Worm (Caenorhabditis elegans): ENCODE results near the gene athp-3.

The athp-3 gene

ce11 chrIV:17087384-17088099 lies 39.4 kb upstream of the athp-3 start, which contains the start of the genes snx-13 and snr-1 (continued):
- TF ChIP-seq F57A8.1 (GFP tag; optimal IDR thresholded peaks at IDR 0.05), result no peak
- TF ChIP-seq madf-10 (tag; optimal IDR thresholded peaks at IDR 0.05), result peak; percentile 76
- peak; percentile 16 for TF ChIP-seq efl-1 (GFP tag; optimal IDR thresholded peaks at IDR 0.05)
- 0 out of 2 replicates have a peak, but pooled peaks have one; percentile 69 for TF ChIP-seq let-526 (GFP tag; IDR thresholded peaks at IDR 0.05)
- TF ChIP-seq F52B5.7 (tag; optimal IDR thresholded peaks at IDR 0.05), result no peak
- no peak for TF ChIP-seq nfya-2 (GFP tag; IDR thresholded peaks at IDR 0.05)
- no peak for TF ChIP-seq cebp-2 (GFP tag; IDR thresholded peaks at IDR 0.05)
- TF ChIP-seq hmg-20 (GFP tag; IDR thresholded peaks at IDR 0.05), result no peak
- TF ChIP-seq nfyb-1 (GFP tag; IDR thresholded peaks at IDR 0.05), result peak; percentile 57; the same call in 1 of the 2 replicates
- peak; percentile 82 for TF ChIP-seq athp-1 (tag; optimal IDR thresholded peaks at IDR 0.05)
- 0 out of 2 replicates have a peak, but pooled peaks have one; percentile 18 for TF ChIP-seq F33H1.4 (GFP tag; IDR thresholded peaks at IDR 0.05)
- peak; percentile 57 for TF ChIP-seq snpc-3.4 (tag; optimal IDR thresholded peaks at IDR 0.05)
- TF ChIP-seq pbrm-1 (GFP tag; IDR thresholded peaks at IDR 0.05), result peak; percentile 78
- no peak for TF ChIP-seq Y53G8AR.9 (GFP tag; conservative IDR thresholded peaks at IDR 0.05)
- TF ChIP-seq nhr-179 (tag; optimal IDR thresholded peaks at IDR 0.05), result no peak
- TF ChIP-seq ceh-58 (GFP tag; IDR thresholded peaks at IDR 0.05), result no peak
- no peak for TF ChIP-seq ama-1 (optimal IDR thresholded peaks at IDR 0.05)
- TF ChIP-seq ama-1 (GFP tag; optimal IDR thresholded peaks at IDR 0.05), result no peak
- peak; percentile 91 for TF ChIP-seq dox-1 (GFP tag; IDR thresholded peaks at IDR 0.05)
- TF ChIP-seq ztf-6 (GFP tag; IDR thresholded peaks at IDR 0.05), result peak; percentile 57; the same call in 1 of the 2 replicates
- TF ChIP-seq nhr-90 (tag; optimal IDR thresholded peaks at IDR 0.05), result no peak
- no peak for TF ChIP-seq dpff-1 (tag; optimal IDR thresholded peaks at IDR 0.05)
- peak; percentile 77 for TF ChIP-seq bed-2 (GFP tag; IDR thresholded peaks at IDR 0.05)
- TF ChIP-seq mel-28 (tag; optimal IDR thresholded peaks at IDR 0.05; ENCODE audit: borderline replicate concordance), result no peak
- no peak for TF ChIP-seq tbx-9 (tag; optimal IDR thresholded peaks at IDR 0.05; ENCODE audit: borderline replicate concordance)
- no peak for TF ChIP-seq repo-1 (tag; optimal IDR thresholded peaks at IDR 0.05)
- no peak for TF ChIP-seq hlh-26 (GFP tag; conservative IDR thresholded peaks at IDR 0.05)
- no peak for TF ChIP-seq F10E7.11 (tag; optimal IDR thresholded peaks at IDR 0.05)
- TF ChIP-seq sptf-2 (GFP tag; optimal IDR thresholded peaks at IDR 0.05), result no peak
- TF ChIP-seq ZK185.1 (tag; optimal IDR thresholded peaks at IDR 0.05; ENCODE audit: poor library complexity, severe bottlenecking), result peak; percentile 55
- TF ChIP-seq mcd-1 (GFP tag; IDR thresholded peaks at IDR 0.05), result peak; percentile 96
- no peak for TF ChIP-seq ceh-40 (GFP tag; IDR thresholded peaks at IDR 0.05)
- TF ChIP-seq xnd-1 (tag; optimal IDR thresholded peaks at IDR 0.05), result no peak
- peak; percentile 31 for TF ChIP-seq akir-1 (GFP tag; optimal IDR thresholded peaks at IDR 0.05)
- TF ChIP-seq tbp1 (GFP tag; optimal IDR thresholded peaks at IDR 0.05), result peak; percentile 71
- TF ChIP-seq F55B11.4 (tag; optimal IDR thresholded peaks at IDR 0.05; ENCODE audit: borderline replicate concordance, insufficient read depth), result no peak
- no peak for TF ChIP-seq lsy-27 (tag; optimal IDR thresholded peaks at IDR 0.05; ENCODE audit: borderline replicate concordance, insufficient read depth)
- TF ChIP-seq ztf-18 (tag; optimal IDR thresholded peaks at IDR 0.05), result peak; percentile 70
- TF ChIP-seq snpc-4 (GFP tag; optimal IDR thresholded peaks at IDR 0.05), result peak; percentile 73
- TF ChIP-seq snpc-4 (tag; optimal IDR thresholded peaks at IDR 0.05), result peak; percentile 36 to 91 (median 73)
- peak; percentile 15 for TF ChIP-seq F22D6.2 (tag; optimal IDR thresholded peaks at IDR 0.05)
- 0 out of 2 replicates have a peak, but pooled peaks have one; percentile 25 for TF ChIP-seq B0336.3 (GFP tag; IDR thresholded peaks at IDR 0.05)
- peak; percentile 81 for TF ChIP-seq ceh-27 (GFP tag; optimal IDR thresholded peaks at IDR 0.05)
- TF ChIP-seq T07F8.4 (tag; optimal IDR thresholded peaks at IDR 0.05), result peak; percentile 24
- TF ChIP-seq ceh-91 (GFP tag; IDR thresholded peaks at IDR 0.05), result peak; percentile 70; the same call in 1 of the 2 replicates
- TF ChIP-seq chd-7 (tag; optimal IDR thresholded peaks at IDR 0.05), result no peak
- TF ChIP-seq lsl-1 (GFP tag; optimal IDR thresholded peaks at IDR 0.05), result peak; percentile 49
- peak; percentile 54; the same call in 1 of the 2 replicates for TF ChIP-seq rcor-1 (GFP tag; IDR thresholded peaks at IDR 0.05)
